Worm (Caenorhabditis elegans) whole organism, L4 larva: Measurements from ENCODE around the gene gpx-2.

ENCODE experiments used
- D1046.2 ChIP-seq: fragments of 200-800 bp; sonication (Bioruptor generic); IDR thresholded peaks from 2 replicates; pipeline ENCODE4 v1.3.6; 2022; ENCODE audit warnings: missing genetic modification characterization, missing compliant biosample characterization
- F49E8.2 ChIP-seq: sonication (generic microtip); optimal IDR thresholded peaks from 2 replicates; lab custom pipeline; 2016; ENCODE audit warnings: missing compliant biosample characterization, mild to moderate bottlenecking, missing genetic modification characterization, borderline replicate concordance
- R02D3.7 ChIP-seq: fragments of 150-350 bp; sonication (generic microtip); optimal IDR thresholded peaks from 3 replicates; lab custom pipeline; 2014; ENCODE audit warnings: missing biosample characterization, missing genetic modification characterization
- T20F7.1 ChIP-seq: fragments of 200-800 bp; sonication (Bioruptor generic); optimal IDR thresholded peaks from 2 replicates; lab custom pipeline; 2018; ENCODE audit warnings: mild to moderate bottlenecking, missing genetic modification characterization, missing compliant biosample characterization
- T26A8.4 ChIP-seq: fragments of 200-800 bp; sonication (Bioruptor generic); IDR thresholded peaks from 2 replicates; pipeline ENCODE4 v1.3.6; 2022; ENCODE audit warnings: missing genetic modification characterization, missing compliant biosample characterization
- Y105C5A.15 ChIP-seq: fragments of 200-800 bp; sonication (Bioruptor generic); IDR thresholded peaks from 2 replicates; pipeline ENCODE4 v1.3.6; 2022; ENCODE audit warnings: missing genetic modification characterization, missing compliant biosample characterization
- ZK337.2 ChIP-seq: fragments of 200-800 bp; sonication (Bioruptor generic); IDR thresholded peaks from 2 replicates; pipeline ENCODE4 v1.3.6; 2022; ENCODE audit warnings: missing genetic modification reagents, missing genetic modification characterization, missing compliant biosample characterization
- ZK546.5 ChIP-seq, 2 experiments: sonication (generic microtip); optimal IDR thresholded peaks; 2 replicates each; lab custom pipeline; 2017; ENCODE audit warnings: missing biosample characterization in 2 of 2, missing genetic modification characterization in 2 of 2
- ceh-28 ChIP-seq: fragments of 150-350 bp; optimal IDR thresholded peaks from 2 replicates; lab custom pipeline; 2014; ENCODE audit warnings: missing biosample characterization, missing genetic modification reagents, missing genetic modification characterization
- ceh-62 ChIP-seq: sonication (generic microtip); optimal IDR thresholded peaks from 2 replicates; lab custom pipeline; 2017; ENCODE audit warnings: missing biosample characterization, missing genetic modification characterization
- ceh-82 ChIP-seq: sonication (generic microtip); optimal IDR thresholded peaks from 2 replicates; lab custom pipeline; 2017; ENCODE audit warnings: missing biosample characterization, missing genetic modification characterization
- cey-2 ChIP-seq: sonication (generic microtip); optimal IDR thresholded peaks from 3 replicates; lab custom pipeline; 2017; ENCODE audit warnings: missing genetic modification characterization, mild to moderate bottlenecking, missing compliant biosample characterization, antibody characterized with exemption, borderline replicate concordance; ENCODE audit not compliant: insufficient read depth
- daf-16 ChIP-seq, 3 experiments: sonication (generic microtip); optimal IDR thresholded peaks; 2 replicates each; lab custom pipeline; 2016 to 2017; ENCODE audit warnings: missing genetic modification characterization in 3 of 3, missing genetic modification reagents in 3 of 3, mild to moderate bottlenecking in 2 of 3, missing compliant biosample characterization in 2 of 3, missing biosample characterization in 1 of 3, moderate library complexity in 1 of 3
- daf-8 ChIP-seq: fragments of 200-800 bp; sonication (Bioruptor generic); IDR thresholded peaks from 2 replicates; pipeline ENCODE4 v1.3.6; 2022; ENCODE audit warnings: missing genetic modification characterization, missing compliant biosample characterization
- dmd-6 ChIP-seq: fragments of 200-800 bp; sonication (Bioruptor generic); IDR thresholded peaks from 2 replicates; pipeline ENCODE4 v1.3.6; 2022; ENCODE audit warnings: missing genetic modification reagents, missing genetic modification characterization, missing compliant biosample characterization
- dmd-9 ChIP-seq: fragments of 200-800 bp; sonication (Bioruptor generic); IDR thresholded peaks from 2 replicates; pipeline ENCODE4 v1.3.6; 2022; ENCODE audit warnings: missing genetic modification reagents, missing genetic modification characterization, missing compliant biosample characterization
- dpl-1 ChIP-seq: fragments of 150-350 bp; optimal IDR thresholded peaks from 2 replicates; lab custom pipeline; 2014; ENCODE audit warnings: missing biosample characterization, missing genetic modification reagents, missing genetic modification characterization
- dve-1 ChIP-seq: sonication (generic microtip); optimal IDR thresholded peaks from 2 replicates; lab custom pipeline; 2017; ENCODE audit warnings: antibody characterized with exemption, mild to moderate bottlenecking, missing genetic modification characterization, missing compliant biosample characterization; ENCODE audit not compliant: insufficient read depth
- fos-1 ChIP-seq: fragments of 150-350 bp; optimal IDR thresholded peaks from 2 replicates; lab custom pipeline; 2014; ENCODE audit warnings: missing biosample characterization, missing genetic modification characterization
- gei-8 ChIP-seq: fragments of 200-800 bp; sonication (Bioruptor generic); optimal IDR thresholded peaks from 2 replicates; lab custom pipeline; 2018; ENCODE audit warnings: mild to moderate bottlenecking, missing genetic modification characterization, missing compliant biosample characterization
- hlh-11 ChIP-seq: fragments of 200-800 bp; sonication (Bioruptor generic); optimal IDR thresholded peaks from 2 replicates; lab custom pipeline; 2018; ENCODE audit warnings: mild to moderate bottlenecking, missing genetic modification characterization, missing compliant biosample characterization
- hlh-30 ChIP-seq: sonication (generic microtip); optimal IDR thresholded peaks from 2 replicates; lab custom pipeline; 2017; ENCODE audit warnings: antibody characterized with exemption, mild to moderate bottlenecking, missing genetic modification characterization, missing compliant biosample characterization; ENCODE audit not compliant: insufficient read depth
- hmg-1.1 ChIP-seq: fragments of 200-800 bp; sonication (Bioruptor generic); IDR thresholded peaks from 2 replicates; pipeline ENCODE4 v1.3.6; 2022; ENCODE audit warnings: missing genetic modification reagents, missing genetic modification characterization, missing compliant biosample characterization
- jun-1 ChIP-seq: fragments of 150-350 bp; optimal IDR thresholded peaks from 2 replicates; lab custom pipeline; 2014; ENCODE audit warnings: missing biosample characterization, missing genetic modification reagents, missing genetic modification characterization
- lsy-2 ChIP-seq, 2 experiments: fragments of 150-350 bp in 1 of 2; sonication (generic microtip) in 1 of 2; optimal IDR thresholded peaks; 2 replicates each; lab custom pipeline; 2014 to 2017; ENCODE audit warnings: missing biosample characterization in 2 of 2, missing genetic modification characterization in 2 of 2
- mdl-1 ChIP-seq, 2 experiments: fragments of 150-350 bp in 1 of 2; sonication (generic microtip) in 1 of 2; optimal IDR thresholded peaks; 2 replicates each; lab custom pipeline; 2014 to 2017; ENCODE audit warnings: missing biosample characterization in 2 of 2, missing genetic modification characterization in 2 of 2
- mxl-3 ChIP-seq: fragments of 200-800 bp; sonication (Bioruptor generic); optimal IDR thresholded peaks from 2 replicates; lab custom pipeline; 2018; ENCODE audit warnings: mild to moderate bottlenecking, missing genetic modification characterization, missing compliant biosample characterization
- nhr-10 ChIP-seq: fragments of 150-350 bp; optimal IDR thresholded peaks from 2 replicates; lab custom pipeline; 2014; ENCODE audit warnings: missing biosample characterization, missing genetic modification characterization
- nhr-102 ChIP-seq: sonication (generic microtip); optimal IDR thresholded peaks from 2 replicates; lab custom pipeline; 2016; ENCODE audit warnings: mild to moderate bottlenecking, missing genetic modification characterization, moderate library complexity, missing compliant biosample characterization
- nhr-25 ChIP-seq: sonication (generic microtip); optimal IDR thresholded peaks from 2 replicates; lab custom pipeline; 2017; ENCODE audit warnings: missing genetic modification characterization, mild to moderate bottlenecking, missing compliant biosample characterization, antibody characterized with exemption, moderate library complexity, borderline replicate concordance; ENCODE audit not compliant: insufficient read depth
- nhr-28 ChIP-seq: fragments of 150-350 bp; optimal IDR thresholded peaks from 2 replicates; lab custom pipeline; 2014; ENCODE audit warnings: missing biosample characterization, missing genetic modification characterization
- nhr-42 ChIP-seq: fragments of 200-800 bp; sonication (Bioruptor generic); IDR thresholded peaks from 2 replicates; pipeline ENCODE4 v1.3.6; 2022; ENCODE audit warnings: missing genetic modification characterization, missing compliant biosample characterization
- nhr-48 ChIP-seq: sonication (generic microtip); optimal IDR thresholded peaks from 2 replicates; lab custom pipeline; 2016; ENCODE audit warnings: mild to moderate bottlenecking, missing genetic modification characterization, missing compliant biosample characterization
- pqm-1 ChIP-seq: sonication (generic microtip); optimal IDR thresholded peaks from 2 replicates; lab custom pipeline; 2017; ENCODE audit warnings: missing biosample characterization, missing genetic modification characterization
- saeg-2 ChIP-seq: fragments of 200-800 bp; sonication (Bioruptor generic); IDR thresholded peaks from 2 replicates; pipeline ENCODE4 v1.3.6; 2022; ENCODE audit warnings: missing genetic modification reagents, missing genetic modification characterization, missing compliant biosample characterization
- skn-1 ChIP-seq: fragments of 150-350 bp; optimal IDR thresholded peaks from 2 replicates; lab custom pipeline; 2014; ENCODE audit warnings: missing biosample characterization, missing genetic modification characterization
- tag-97 ChIP-seq: fragments of 200-800 bp; sonication (Bioruptor generic); IDR thresholded peaks from 2 replicates; pipeline ENCODE4 v1.3.6; 2022; ENCODE audit warnings: missing genetic modification characterization, missing compliant biosample characterization
- tra-1 ChIP-seq: fragments of 200-800 bp; sonication (Bioruptor generic); IDR thresholded peaks from 2 replicates; pipeline ENCODE4 v1.3.6; 2022; ENCODE audit warnings: missing genetic modification reagents, missing genetic modification characterization, missing compliant biosample characterization
- unc-130 ChIP-seq: sonication (generic microtip); optimal IDR thresholded peaks from 2 replicates; lab custom pipeline; 2016; ENCODE audit warnings: missing genetic modification reagents, missing genetic modification characterization, missing compliant biosample characterization
- unc-62 ChIP-seq, 3 experiments: fragments of 150-350 bp in 1 of 3; sonication (generic microtip); optimal IDR thresholded peaks in 2 of 3; peaks in 1 of 3; 1 replicate in 1 of 3; 2 replicates in 2 of 3; lab custom pipeline; 2014 to 2017; ENCODE audit warnings: missing biosample characterization in 3 of 3, missing genetic modification characterization in 3 of 3, missing genetic modification reagents in 3 of 3, missing genotype in 1 of 3

The gpx-2 gene

ce11 chrII:14825413-14825812, 41.2 kb upstream of the gpx-2 start (continued):
- TF ChIP-seq skn-1 (tag; lab: Kevin White, UChicago) (no peak), ZK337.2 (GFP tag; lab: Robert Waterston, UW) (no peak), nhr-42 (GFP tag; lab: Robert Waterston, UW) (no peak), hlh-11 (tag; lab: Kevin White, UChicago) (peak; percentile 45), dpl-1 (GFP tag; lab: Kevin White, UChicago) (no peak), nhr-28 (tag; lab: Kevin White, UChicago) (peak; percentile 68), ceh-82 (tag; lab: Kevin White, UChicago) (no peak), ZK546.5 (tag; optimal IDR thresholded peaks at IDR 0.05; lab: Kevin White, UChicago) (no peak), T20F7.1 (GFP tag; lab: Kevin White, UChicago) (no peak)

ce11 chrII:14832055-14832454, 34.5 kb upstream of the gpx-2 start:
- TF ChIP-seq unc-130 (GFP tag; lab: Kevin White, UChicago) = no peak
- no peak for TF ChIP-seq tra-1
- TF ChIP-seq nhr-102 (tag; lab: Kevin White, UChicago) = no peak
- TF ChIP-seq T26A8.4 (GFP tag; lab: Robert Waterston, UW) = no peak
- TF ChIP-seq skn-1 (tag; lab: Kevin White, UChicago) = no peak
- no peak for TF ChIP-seq Y105C5A.15
- no peak for TF ChIP-seq hmg-1.1
- no peak for TF ChIP-seq saeg-2 (GFP tag; lab: Robert Waterston, UW)
- TF ChIP-seq unc-62 (GFP tag; optimal IDR thresholded peaks at IDR 0.05 in 1 of 2; lab: Kevin White, UChicago) = no peak
- TF ChIP-seq unc-62 (tag; optimal IDR thresholded peaks at IDR 0.05; lab: Kevin White, UChicago) = no peak
- no peak for TF ChIP-seq R02D3.7 (tag; lab: Kevin White, UChicago)
- TF ChIP-seq ceh-62 = no peak
- TF ChIP-seq daf-8 (GFP tag; lab: Robert Waterston, UW) = no peak

- TF ChIP-seq unc-62 (GFP tag; optimal IDR thresholded peaks at IDR 0.05 in 1 of 2; lab: Kevin White, UChicago) = peak in 1 of 2 experiments; percentile 11
- no peak for TF ChIP-seq unc-62 (tag; optimal IDR thresholded peaks at IDR 0.05; lab: Kevin White, UChicago)
- TF ChIP-seq nhr-28 (tag; lab: Kevin White, UChicago) = peak; percentile 87
- peak in 1 of 2 experiments; percentile 56 for TF ChIP-seq mdl-1 (tag; optimal IDR thresholded peaks at IDR 0.05; lab: Kevin White, UChicago)
- no peak for TF ChIP-seq R02D3.7 (tag; lab: Kevin White, UChicago)
- peak; percentile 8 for TF ChIP-seq hlh-11 (tag; lab: Kevin White, UChicago)
- TF ChIP-seq dmd-9 (GFP tag; lab: Robert Waterston, UW) = no peak
- TF ChIP-seq pqm-1 (tag; lab: Kevin White, UChicago) = no peak
- TF ChIP-seq fos-1 = no peak
- TF ChIP-seq cey-2 (tag; lab: Kevin White, UChicago) = peak; percentile 31
- TF ChIP-seq nhr-10 (tag; lab: Kevin White, UChicago) = no peak
- no peak for TF ChIP-seq tag-97
- TF ChIP-seq D1046.2 (GFP tag; lab: Robert Waterston, UW) = no peak
- peak; percentile 70 for TF ChIP-seq nhr-48
- TF ChIP-seq nhr-25 = no peak
- peak; percentile 97 for TF ChIP-seq mxl-3 (GFP tag; lab: Kevin White, UChicago)
- no peak for TF ChIP-seq F49E8.2 (tag; lab: Kevin White, UChicago)
- no peak for TF ChIP-seq jun-1 (tag; lab: Kevin White, UChicago)
- TF ChIP-seq ceh-28 (tag; lab: Kevin White, UChicago) = no peak
- peak; percentile 35 for TF ChIP-seq dve-1
- TF ChIP-seq lsy-2 (tag; optimal IDR thresholded peaks at IDR 0.05; lab: Kevin White, UChicago) = peak in 1 of 2 experiments; percentile 26
- no peak for TF ChIP-seq daf-16 (GFP tag; optimal IDR thresholded peaks at IDR 0.05; lab: Kevin White, UChicago)
- peak; percentile 43 for TF ChIP-seq daf-16 (tag; optimal IDR thresholded peaks at IDR 0.05; lab: Kevin White, UChicago)
- peak; percentile 82 for TF ChIP-seq dmd-6 (GFP tag; lab: Robert Waterston, UW)
- TF ChIP-seq gei-8 (GFP tag; lab: Kevin White, UChicago) = peak; percentile 19
- TF ChIP-seq hlh-30 (tag; lab: Kevin White, UChicago) = peak; percentile 56
These were observed 27.9 kb upstream of the gpx-2 start for ce11 chrII:14838596-14839215.
